Worm (Caenorhabditis elegans): ENCODE data around the gene C34C12.12.

- TF ChIP-seq aly-1 (tag; optimal IDR thresholded peaks at IDR 0.05): no peak
- TF ChIP-seq flt-1 (GFP tag; IDR thresholded peaks at IDR 0.05): no peak
- TF ChIP-seq ama-1 (optimal IDR thresholded peaks at IDR 0.05): no peak
- TF ChIP-seq pes-1 (GFP tag; IDR thresholded peaks at IDR 0.05): no peak
- TF ChIP-seq ceh-13 (GFP tag; optimal IDR thresholded peaks at IDR 0.05): no peak
- no peak for TF ChIP-seq hnd-1 (tag; optimal IDR thresholded peaks at IDR 0.05)
- TF ChIP-seq hmbx-1 (tag; optimal IDR thresholded peaks at IDR 0.05): no peak
- TF ChIP-seq tbx-37 (GFP tag; conservative IDR thresholded peaks at IDR 0.05): no peak
- TF ChIP-seq ets-7 (tag; optimal IDR thresholded peaks at IDR 0.05): no peak
Measured at ce11 chrIII:3417453-3417852, 35.5 kb upstream of the C34C12.12 start.

Measured in whole organism, early embryonic.